Fruit fly (Drosophila melanogaster): ENCODE measurements around the gene CG3281.

The CG3281 gene

DNA sequence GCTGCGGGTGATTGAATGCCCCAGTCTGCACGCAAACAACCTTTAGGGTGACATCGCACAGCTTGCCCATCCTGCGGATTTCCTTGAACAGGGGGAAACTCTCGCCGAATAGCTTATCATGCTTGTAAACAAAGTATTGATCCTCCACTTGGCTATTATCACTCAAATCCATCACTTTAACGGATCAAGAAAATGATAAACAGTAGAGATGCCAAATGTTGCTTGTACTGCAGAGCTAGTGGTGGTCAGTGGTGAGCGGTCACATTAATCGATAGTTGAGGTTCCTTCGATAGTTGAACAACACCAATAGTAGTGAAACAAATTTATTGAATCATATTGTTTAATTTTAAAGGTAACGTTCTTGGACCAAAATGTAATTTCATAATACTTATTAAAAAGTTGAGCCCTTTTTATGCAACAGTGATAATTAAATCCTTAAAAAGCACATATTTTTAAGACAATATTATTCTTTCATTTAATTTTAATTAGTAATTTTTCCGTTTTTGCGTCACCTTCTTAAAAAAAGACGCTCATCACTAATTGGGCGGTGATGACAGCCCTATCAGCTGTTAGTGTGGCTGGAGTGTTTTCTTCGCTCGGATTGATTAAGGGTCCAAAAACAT lies 47.7 kb upstream of the CG3281 start, which contains the start of the genes KLHL18 and GCC185 (continued):
- TF ChIP-seq spab (GFP tag; optimal IDR thresholded peaks at IDR 0.05), result peak; percentile 38
- peak; percentile 67 for TF ChIP-seq CG6792 (GFP tag; optimal IDR thresholded peaks at IDR 0.05)
- TF ChIP-seq Eip93F (GFP tag; optimal IDR thresholded peaks at IDR 0.05), result peak; percentile 12
- peak; percentile 88 for TF ChIP-seq CG31627 (GFP tag; optimal IDR thresholded peaks at IDR 0.05)
- peak; percentile 87 for TF ChIP-seq cyc (GFP tag; optimal IDR thresholded peaks at IDR 0.05)
- TF ChIP-seq eg (GFP tag; IDR thresholded peaks at IDR 0.05), result peak; percentile 73
- peak; percentile 73 for TF ChIP-seq Met (GFP tag; optimal IDR thresholded peaks at IDR 0.05)
- peak; percentile 55 for TF ChIP-seq fkh (GFP tag; optimal IDR thresholded peaks at IDR 0.05)
- TF ChIP-seq Smox (GFP tag; optimal IDR thresholded peaks at IDR 0.05), result peak; percentile 83
- peak; percentile 83 for TF ChIP-seq acj6 (GFP tag; optimal IDR thresholded peaks at IDR 0.05)
- no peak for TF ChIP-seq pdm3 (GFP tag; optimal IDR thresholded peaks at IDR 0.05)

DNA sequence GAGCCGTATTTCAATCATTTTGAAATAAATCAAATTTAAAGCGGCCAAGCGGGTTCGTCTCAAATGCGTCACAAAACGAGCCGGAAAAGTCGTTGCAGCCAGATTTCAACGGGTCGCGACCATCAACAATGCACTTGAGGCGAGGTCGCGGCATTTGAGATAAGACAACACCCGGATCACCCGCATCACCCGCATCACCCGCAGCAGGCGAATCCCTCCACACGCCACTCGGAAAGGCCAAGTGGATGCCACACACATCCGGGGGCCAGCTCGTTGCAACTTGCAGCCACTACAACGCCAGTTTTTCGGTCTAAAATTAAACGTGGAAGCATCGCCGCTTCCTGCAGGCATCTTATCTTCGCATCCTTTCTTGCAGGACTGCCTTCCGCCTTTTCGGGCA lies 43.8 kb upstream of the CG3281 start:
- TF ChIP-seq CG6163 (GFP tag; IDR thresholded peaks at IDR 0.05), result 0 out of 3 replicates have a peak, but pooled peaks have one; percentile 30
- TF ChIP-seq pdm3 (GFP tag; optimal IDR thresholded peaks at IDR 0.05), result no peak
- peak; percentile 64 for TF ChIP-seq svp (GFP tag)

DNA sequence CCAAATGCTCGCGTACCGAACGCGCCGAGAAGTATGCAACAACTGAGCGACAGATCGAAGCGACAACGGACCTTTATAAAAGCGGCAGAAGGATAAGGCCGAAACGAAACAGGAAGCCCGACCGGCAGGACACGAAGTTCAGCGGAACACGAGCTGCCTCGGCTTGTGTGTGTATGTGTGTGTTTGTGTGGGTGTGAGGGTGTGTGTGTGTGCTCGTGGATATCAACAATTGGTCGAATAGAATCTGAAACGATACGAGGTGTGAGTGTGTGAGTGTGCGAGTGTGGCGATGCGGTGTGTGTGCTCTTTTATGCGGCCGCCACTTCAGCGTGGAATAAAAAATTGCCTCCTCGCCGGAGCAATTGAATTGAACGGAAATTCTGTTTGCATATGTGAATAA lies 42.8 kb upstream of the CG3281 start, which contains the start of gene Tk:
TSS of gene Tk (minus strand) at position 57 of the 400 bp plus-strand sequence.
- TF ChIP-seq eg (GFP tag; IDR thresholded peaks at IDR 0.05), result no peak
- no peak for TF ChIP-seq esn (GFP tag; optimal IDR thresholded peaks at IDR 0.05)
- no peak for TF ChIP-seq CG15336 (GFP tag; IDR thresholded peaks at IDR 0.05)
- TF ChIP-seq CG7368 (GFP tag; optimal IDR thresholded peaks at IDR 0.05), result no peak
- TF ChIP-seq CG6163 (GFP tag; IDR thresholded peaks at IDR 0.05), result no peak
- TF ChIP-seq Sox15 (GFP tag; optimal IDR thresholded peaks at IDR 0.05), result no peak
- TF ChIP-seq CG4318 (GFP tag; optimal IDR thresholded peaks at IDR 0.05), result no peak
- TF ChIP-seq achi (GFP tag; optimal IDR thresholded peaks at IDR 0.05), result no peak

DNA sequence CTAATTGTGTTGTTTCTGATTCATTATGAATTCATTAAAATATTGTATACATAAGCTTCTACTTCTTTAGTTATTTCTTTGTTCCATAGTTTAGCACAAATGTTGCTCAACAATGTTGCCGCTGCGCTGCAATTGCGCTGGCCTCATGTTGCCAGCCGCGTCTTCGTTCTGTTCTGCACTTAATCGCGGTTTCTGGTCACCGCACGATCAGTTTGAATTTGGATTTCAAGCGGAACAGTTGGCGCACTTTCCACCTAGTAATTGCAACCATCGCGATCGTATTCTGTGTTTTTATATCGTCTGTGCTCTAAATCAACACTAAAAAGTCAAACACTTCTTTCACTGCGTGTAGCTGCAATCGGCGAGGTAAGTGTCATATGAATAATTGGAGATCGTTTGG lies 36.5 kb upstream of the CG3281 start, which contains the start of gene Ect3:
TSS of gene Ect3 (plus strand) at position 205 of the 400 bp plus-strand sequence.
- TF ChIP-seq Eip78C (GFP tag) (peak; percentile 47), CG15336 (GFP tag; IDR thresholded peaks at IDR 0.05) (no peak)

DNA sequence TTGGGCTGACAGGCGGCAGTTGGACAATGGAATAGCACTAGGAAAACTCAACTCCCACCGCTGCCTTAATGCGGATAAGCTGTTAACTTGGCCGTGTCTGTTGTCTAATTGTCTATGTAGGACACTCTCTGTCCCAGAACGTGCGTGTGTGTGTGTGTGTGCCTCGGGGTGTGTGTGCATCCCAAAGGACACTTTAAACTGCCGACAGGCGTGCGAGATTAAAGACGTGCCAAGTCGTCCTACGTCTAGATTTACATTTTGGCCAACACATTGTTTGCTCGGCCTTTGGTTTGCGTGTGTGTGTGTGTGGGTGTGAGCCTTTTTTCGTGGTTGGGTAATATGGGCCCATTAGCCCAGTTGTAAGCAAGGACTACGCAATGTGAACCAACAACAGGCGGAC lies 35.5 kb upstream of the CG3281 start:
- TF ChIP-seq CG15336 (GFP tag; IDR thresholded peaks at IDR 0.05) (no peak), CG1621 (tag; optimal IDR thresholded peaks at IDR 0.05) (no peak), dac (GFP tag; optimal IDR thresholded peaks at IDR 0.05) (no peak), Met (GFP tag; optimal IDR thresholded peaks at IDR 0.05) (no peak), net (GFP tag; optimal IDR thresholded peaks at IDR 0.05) (no peak), CG16779 (tag; optimal IDR thresholded peaks at IDR 0.05) (no peak), Hr38 (GFP tag; optimal IDR thresholded peaks at IDR 0.05) (no peak), CG9139 (GFP tag; optimal IDR thresholded peaks at IDR 0.05) (no peak)

DNA sequence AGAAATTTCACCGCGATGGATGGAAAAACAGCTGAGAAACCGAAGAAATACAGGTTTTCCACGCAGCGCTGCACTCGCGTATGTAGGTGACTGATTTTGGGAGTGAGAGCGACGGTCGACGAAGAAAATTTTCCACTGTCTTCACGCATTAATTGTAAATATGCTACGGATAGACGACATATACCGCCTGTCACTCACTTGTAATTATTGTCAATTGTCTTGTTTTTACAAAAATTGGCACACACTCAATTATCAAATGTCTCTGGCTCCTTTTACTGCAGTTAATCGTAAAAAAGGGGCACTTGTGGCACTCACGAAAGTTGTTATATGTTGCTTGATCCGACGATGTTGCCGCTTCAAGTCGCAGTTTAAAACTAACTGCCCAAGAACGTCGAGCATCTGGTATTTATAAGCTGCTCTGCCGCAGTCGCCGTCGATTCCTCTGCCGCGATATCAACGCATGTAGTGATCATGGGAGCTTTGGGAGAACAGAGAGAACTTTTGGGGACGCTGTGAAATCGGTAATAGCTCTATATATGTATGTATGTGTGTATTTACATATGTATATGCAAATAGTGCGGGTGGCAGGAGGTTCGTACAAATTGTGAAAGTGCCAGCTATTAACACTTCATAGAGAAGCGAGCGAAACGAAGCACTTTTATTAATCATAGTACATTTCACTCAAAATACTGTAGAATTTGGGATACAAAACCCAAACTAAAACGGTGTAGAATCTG lies 30.5 kb upstream of the CG3281 start, which contains the start of gene mfas:
TSS of gene mfas (minus strand) at position 382 of the 737 bp plus-strand sequence.
- TF ChIP-seq dac (GFP tag; optimal IDR thresholded peaks at IDR 0.05), result no peak
- peak; percentile 77 for TF ChIP-seq svp (GFP tag)
- peak; percentile 0 for TF ChIP-seq CG16779 (tag; optimal IDR thresholded peaks at IDR 0.05)
- TF ChIP-seq Lpt (GFP tag; optimal IDR thresholded peaks at IDR 0.05), result peak; percentile 42
- TF ChIP-seq Eip75B (GFP tag; optimal IDR thresholded peaks at IDR 0.05), result peak; percentile 17
- TF ChIP-seq fkh (GFP tag; optimal IDR thresholded peaks at IDR 0.05), result peak; percentile 76
- no peak for TF ChIP-seq fd85E (GFP tag; optimal IDR thresholded peaks at IDR 0.05)
- peak; percentile 6 for TF ChIP-seq CG3032 (tag; optimal IDR thresholded peaks at IDR 0.05)
- TF ChIP-seq acj6 (GFP tag; optimal IDR thresholded peaks at IDR 0.05), result no peak
- TF ChIP-seq CG15336 (GFP tag; IDR thresholded peaks at IDR 0.05), result peak; percentile 30; the same call in 1 of the 2 replicates
- TF ChIP-seq CG6854 (GFP tag; optimal IDR thresholded peaks at IDR 0.05), result peak; percentile 56
- TF ChIP-seq CG6163 (GFP tag; IDR thresholded peaks at IDR 0.05), result peak; percentile 53; the same call in 2 of the 3 replicates
- TF ChIP-seq Hr39 (GFP tag; optimal IDR thresholded peaks at IDR 0.05), result no peak
- TF ChIP-seq dsx (GFP tag; optimal IDR thresholded peaks at IDR 0.05; ENCODE audit: poor library complexity, severe bottlenecking), result peak; percentile 33
- peak; percentile 39 for TF ChIP-seq CG9139 (GFP tag; optimal IDR thresholded peaks at IDR 0.05)
- TF ChIP-seq CG6276 (GFP tag; optimal IDR thresholded peaks at IDR 0.05), result no peak
- TF ChIP-seq CG3919 (GFP tag; optimal IDR thresholded peaks at IDR 0.05), result peak; percentile 12
- peak; percentile 2 for TF ChIP-seq esn (GFP tag; optimal IDR thresholded peaks at IDR 0.05)
- no peak for TF ChIP-seq OdsH (GFP tag; optimal IDR thresholded peaks at IDR 0.05)
- TF ChIP-seq CG10669 (GFP tag; optimal IDR thresholded peaks at IDR 0.05), result no peak
- TF ChIP-seq salr (GFP tag; optimal IDR thresholded peaks at IDR 0.05), result no peak
- no peak for TF ChIP-seq CG8632 (GFP tag; optimal IDR thresholded peaks at IDR 0.05)
